Fruit fly (Drosophila melanogaster) whole organism, larva: ENCODE data around the gene Snoo.
"Not testable (repeated sequence)": the region's sequence is repeated elsewhere in the genome, so short reads cannot be mapped to it uniquely, and the experiment has no call there.

ENCODE experiments used
- noc ChIP-seq: fragments of 200-800 bp; sonication (Bioruptor generic); optimal IDR thresholded peaks from 3 replicates; lab custom pipeline; 2019; ENCODE audit warnings: missing biosample characterization, mild to moderate bottlenecking, missing genetic modification characterization, moderate library complexity

The Snoo gene

dm6 chr2L:7983646-7984045, 350 bp downstream of the Snoo start, which contains the start of gene CG7231:
TSS of gene CG7231 (plus strand) at chr2L:7983946.
- TF ChIP-seq noc (tag; lab: Kevin White, UChicago): not testable (repeated sequence)

DNA sequence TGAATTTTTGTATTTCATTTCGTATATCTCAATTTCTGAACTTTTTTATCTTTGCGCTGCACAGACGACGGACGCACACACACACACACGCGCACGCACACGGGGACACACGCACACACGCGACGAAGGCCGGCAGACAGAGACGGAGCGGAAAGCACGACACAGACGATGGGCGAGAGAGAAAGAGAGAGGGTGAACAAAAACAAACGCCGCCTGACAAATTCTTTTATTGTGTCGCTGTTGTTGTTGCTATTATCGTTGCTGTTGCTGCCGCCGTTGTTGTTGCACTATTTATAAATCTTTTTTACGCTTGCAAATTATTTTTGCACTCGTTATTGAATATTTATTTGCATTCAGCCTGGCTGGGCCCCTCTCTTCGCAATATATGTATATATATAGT, 7.3 kb downstream of the Snoo start:
- TF ChIP-seq noc (tag; lab: Kevin White, UChicago): no peak

dm6 chr2L:7973470-7974207, 10.4 kb downstream of the Snoo start:
- no peak for TF ChIP-seq noc (tag; lab: Kevin White, UChicago)

dm6 chr2L:7971423-7971822, 12.6 kb downstream of the Snoo start:
- no peak for TF ChIP-seq noc (tag; lab: Kevin White, UChicago)

dm6 chr2L:7970001-7970400, 14.0 kb downstream of the Snoo start:
- TF ChIP-seq noc (tag; lab: Kevin White, UChicago): peak; percentile 5

- TF ChIP-seq noc (tag; lab: Kevin White, UChicago): no peak
Measured at dm6 chr2L:7969329-7969728, 14.7 kb downstream of the Snoo start.

DNA sequence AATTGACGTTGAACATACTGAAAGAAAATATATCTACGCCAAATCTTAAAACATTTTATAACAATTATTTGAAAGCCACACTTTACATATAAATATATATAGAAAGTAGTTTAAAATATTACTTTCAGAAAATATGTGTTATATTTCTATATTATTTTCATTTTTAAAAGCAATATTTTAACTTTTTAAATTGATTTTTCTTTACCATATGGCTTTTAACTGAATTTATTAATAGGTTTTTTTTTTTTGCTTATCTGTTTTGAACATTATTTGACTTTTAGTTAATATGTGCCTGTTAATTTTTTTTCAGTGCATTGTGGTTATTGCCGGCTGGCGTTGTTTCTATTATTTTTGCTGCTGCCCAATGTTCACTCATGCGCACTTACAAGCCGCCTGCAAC, 15.9 kb downstream of the Snoo start:
- TF ChIP-seq noc (tag; lab: Kevin White, UChicago): no peak

dm6 chr2L:7967645-7968044, 16.4 kb downstream of the Snoo start:
- TF ChIP-seq noc (tag; lab: Kevin White, UChicago): no peak

- TF ChIP-seq noc (tag; lab: Kevin White, UChicago): no peak
Measured at dm6 chr2L:7966866-7967549, 17.0 kb downstream of the Snoo start.

- no peak for TF ChIP-seq noc (tag; lab: Kevin White, UChicago)
Measured at dm6 chr2L:7966461-7966846, 17.5 kb downstream of the Snoo start.

dm6 chr2L:7965808-7966460, 18.1 kb downstream of the Snoo start:
- TF ChIP-seq noc (tag; lab: Kevin White, UChicago): no peak

dm6 chr2L:7964611-7965010, 19.4 kb downstream of the Snoo start:
- peak; percentile 45 for TF ChIP-seq noc (tag; lab: Kevin White, UChicago)

DNA sequence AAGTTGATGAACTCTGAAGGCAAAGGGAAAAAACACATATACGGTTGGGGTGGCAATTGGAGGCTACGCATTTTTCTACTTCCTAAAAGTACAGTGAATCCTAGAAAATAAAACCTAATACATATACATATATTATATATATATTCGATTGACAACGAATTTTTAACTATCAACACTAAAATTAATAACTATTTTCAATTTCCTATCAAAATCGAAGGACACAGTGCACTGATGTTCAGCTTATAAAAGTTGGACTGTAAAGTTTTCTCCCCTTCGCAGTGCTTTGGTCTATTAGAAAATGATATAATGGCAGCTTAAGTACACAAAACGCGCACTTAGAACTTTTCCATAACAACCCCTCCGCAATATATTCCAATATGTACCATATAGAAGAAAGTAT, 21.1 kb downstream of the Snoo start:
- no peak for TF ChIP-seq noc (tag; lab: Kevin White, UChicago)

- TF ChIP-seq noc (tag; lab: Kevin White, UChicago): no peak
Measured at dm6 chr2L:7962237-7962636, 21.8 kb downstream of the Snoo start.

DNA sequence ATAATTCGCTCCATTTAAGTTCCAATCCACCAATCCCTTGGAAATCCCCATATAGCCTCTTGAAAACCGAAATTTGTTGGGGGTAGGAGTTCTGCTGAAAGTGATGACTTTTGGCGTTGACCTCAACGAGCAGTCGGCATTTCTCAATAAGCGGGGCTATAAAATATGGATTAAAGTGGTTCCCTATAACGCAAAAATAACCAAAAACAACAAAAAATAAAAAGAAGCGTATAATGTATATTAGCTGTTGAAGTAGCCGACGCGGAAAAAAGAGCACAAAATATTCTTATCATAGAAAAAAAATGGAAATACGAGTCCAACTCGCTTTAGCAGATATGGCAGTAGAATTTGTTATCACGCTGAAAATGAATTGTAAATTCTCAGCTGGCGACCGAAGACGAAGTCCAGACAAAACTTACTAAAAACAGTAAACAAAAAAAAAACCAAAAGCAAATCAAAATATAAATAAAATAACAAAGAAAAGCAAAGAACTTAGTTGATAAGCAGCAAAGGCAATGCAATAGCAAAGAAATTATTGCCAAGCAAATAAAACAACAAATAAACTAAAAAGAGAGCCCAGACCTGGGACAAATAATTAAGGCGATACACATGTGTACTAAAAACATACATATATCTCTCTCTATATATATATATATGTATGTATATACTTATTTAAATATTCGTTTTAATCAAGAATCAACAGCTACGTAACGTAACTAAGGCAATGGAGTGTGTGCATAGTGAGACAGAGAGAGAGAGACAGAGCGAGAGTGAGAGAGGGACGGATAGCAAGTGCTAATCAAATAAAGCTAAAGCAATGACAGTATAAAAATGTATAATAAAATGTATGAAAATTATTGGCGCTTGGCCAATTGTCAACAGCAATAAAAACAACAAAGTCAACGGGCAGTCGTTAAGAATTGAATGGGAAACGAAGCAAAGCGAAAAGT, 23.1 kb downstream of the Snoo start:
- peak; percentile 74 for TF ChIP-seq noc (tag; lab: Kevin White, UChicago)
